Worm (Caenorhabditis elegans) whole organism, mixed stage, embryonic: ENCODE measurements around the gene srh-255.

Source experiments
- elt-1 ChIP-seq: sonication (generic microtip); optimal IDR thresholded peaks from 2 replicates; lab custom pipeline; 2017; ENCODE audit warnings: missing genetic modification characterization, mild to moderate bottlenecking, missing compliant biosample characterization, antibody characterized with exemption, moderate library complexity, borderline replicate concordance; ENCODE audit not compliant: insufficient read depth
- lin-32 ChIP-seq: fragments of 200-800 bp; sonication (Bioruptor generic); optimal IDR thresholded peaks from 2 replicates; lab custom pipeline; 2018; ENCODE audit warnings: mild to moderate bottlenecking, missing genetic modification characterization, missing compliant biosample characterization
- lsy-2 ChIP-seq: fragments of 150-350 bp; optimal IDR thresholded peaks from 2 replicates; lab custom pipeline; 2014; ENCODE audit warnings: missing biosample characterization, missing genetic modification characterization
- mep-1 ChIP-seq: fragments of 150-350 bp; optimal IDR thresholded peaks from 2 replicates; lab custom pipeline; 2017; ENCODE audit warnings: missing biosample characterization, missing genetic modification reagents, missing genetic modification characterization, inconsistent platforms
- nhr-237 ChIP-seq: fragments of 150-350 bp; optimal IDR thresholded peaks from 2 replicates; lab custom pipeline; 2014; ENCODE audit warnings: missing biosample characterization, missing genetic modification characterization
- nhr-76 ChIP-seq: sonication (generic microtip); optimal IDR thresholded peaks from 2 replicates; lab custom pipeline; 2017; ENCODE audit warnings: missing biosample characterization, missing genetic modification characterization
- unc-39 ChIP-seq: fragments of 150-350 bp; optimal IDR thresholded peaks from 2 replicates; lab custom pipeline; 2014; ENCODE audit warnings: missing biosample characterization, missing genetic modification characterization

DNA sequence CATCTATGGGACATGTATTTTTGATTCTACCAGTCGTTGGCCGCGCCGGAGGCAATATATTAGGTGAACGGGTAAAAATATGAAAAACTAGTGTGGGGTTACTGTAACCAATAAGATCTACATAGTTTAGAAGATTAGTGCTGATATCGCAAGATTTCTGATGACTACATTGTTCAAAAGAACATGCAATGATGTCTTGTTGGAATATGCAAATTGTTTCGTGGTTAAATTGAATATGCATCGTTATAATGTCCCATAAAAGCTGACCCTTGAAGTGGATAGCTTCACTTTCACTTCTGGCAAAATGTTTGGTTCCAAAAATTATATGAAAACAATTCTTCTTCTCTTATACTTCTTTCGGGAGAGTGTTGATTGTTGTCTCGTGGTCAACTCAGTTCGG lies 20.3 kb upstream of the srh-255 start, which contains the start of gene F28B1.2:
- TF ChIP-seq lin-32 (GFP tag; lab: Kevin White, UChicago) (no peak), nhr-76 (tag; lab: Kevin White, UChicago) (no peak), mep-1 (tag; lab: Kevin White, UChicago) (no peak), lsy-2 (no peak), nhr-237 (tag; lab: Kevin White, UChicago) (no peak), elt-1 (tag; lab: Kevin White, UChicago) (no peak), unc-39 (tag; lab: Kevin White, UChicago) (no peak)
